Worm (Caenorhabditis elegans) whole organism, midembryonic: ENCODE results near the gene gpa-9.

Experiments used
- cog-1 ChIP-seq: sonication (generic microtip); optimal IDR thresholded peaks from 2 replicates; lab custom pipeline; 2016; ENCODE audit warnings: missing genetic modification characterization, missing compliant biosample characterization
- flt-1 ChIP-seq: fragments of 200-800 bp; sonication (Bioruptor generic); IDR thresholded peaks from 2 replicates; pipeline ENCODE4 v1.3.6; 2022; ENCODE audit warnings: missing genetic modification characterization, missing compliant biosample characterization
- klf-2 ChIP-seq: fragments of 200-800 bp; sonication (Bioruptor generic); conservative IDR thresholded peaks from 2 replicates; pipeline ENCODE4 v1.3.6; 2022; ENCODE audit warnings: missing genetic modification reagents, missing genetic modification characterization, missing compliant biosample characterization
- med-1 ChIP-seq: sonication (generic microtip); optimal IDR thresholded peaks from 2 replicates; lab custom pipeline; 2017; ENCODE audit warnings: missing genetic modification characterization, mild to moderate bottlenecking, missing compliant biosample characterization, antibody characterized with exemption, missing genetic modification reagents; ENCODE audit not compliant: insufficient read depth
- ref-1 ChIP-seq: fragments of 200-800 bp; sonication (Bioruptor generic); conservative IDR thresholded peaks from 2 replicates; pipeline ENCODE4 v1.3.6; 2022; ENCODE audit warnings: missing genetic modification reagents, missing genetic modification characterization, missing compliant biosample characterization
- tab-1 ChIP-seq: fragments of 200-800 bp; sonication (Bioruptor generic); IDR thresholded peaks from 2 replicates; pipeline ENCODE4 v1.3.6; 2022; ENCODE audit warnings: missing genetic modification characterization, missing compliant biosample characterization
- ztf-23 ChIP-seq: fragments of 200-800 bp; sonication (Bioruptor generic); IDR thresholded peaks from 2 replicates; pipeline ENCODE4 v1.3.6; 2022; ENCODE audit warnings: missing genetic modification reagents, missing genetic modification characterization, missing compliant biosample characterization
- ztf-29 ChIP-seq: fragments of 200-800 bp; sonication (Bioruptor generic); IDR thresholded peaks from 2 replicates; pipeline ENCODE4 v1.3.6; 2022; ENCODE audit warnings: missing genetic modification reagents, missing genetic modification characterization, missing compliant biosample characterization

DNA sequence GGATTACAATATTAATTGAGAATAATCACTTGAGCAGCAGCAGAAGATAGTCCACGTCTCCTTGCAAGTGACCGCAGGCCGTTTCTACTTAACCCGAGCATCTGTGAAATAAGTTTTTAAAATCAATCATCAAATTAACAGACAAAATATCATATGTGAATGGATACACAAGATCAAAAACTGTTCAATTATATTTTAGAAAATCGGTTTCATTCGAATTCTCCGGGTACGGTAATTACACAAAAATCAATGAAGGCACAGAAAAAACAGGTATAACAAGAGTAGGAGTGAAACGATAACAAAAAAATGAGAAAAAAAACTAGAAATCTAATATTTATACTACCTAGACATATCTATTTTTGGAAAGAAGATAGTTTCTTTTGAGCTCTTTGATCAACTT lies 52.9 kb downstream of the gpa-9 start, which contains the start of gene mma-1:
- no peak for TF ChIP-seq flt-1
- no peak for TF ChIP-seq cog-1 (tag; lab: Kevin White, UChicago)
- no peak for TF ChIP-seq klf-2
- no peak for TF ChIP-seq ztf-23
- no peak for TF ChIP-seq ztf-29 (GFP tag; lab: Robert Waterston, UW)
- TF ChIP-seq tab-1 (GFP tag; lab: Robert Waterston, UW): no peak
- TF ChIP-seq ref-1 (GFP tag; lab: Robert Waterston, UW): no peak
- no peak for TF ChIP-seq med-1
